Worm (Caenorhabditis elegans): Measurements from ENCODE around the gene ZC239.15.

DNA sequence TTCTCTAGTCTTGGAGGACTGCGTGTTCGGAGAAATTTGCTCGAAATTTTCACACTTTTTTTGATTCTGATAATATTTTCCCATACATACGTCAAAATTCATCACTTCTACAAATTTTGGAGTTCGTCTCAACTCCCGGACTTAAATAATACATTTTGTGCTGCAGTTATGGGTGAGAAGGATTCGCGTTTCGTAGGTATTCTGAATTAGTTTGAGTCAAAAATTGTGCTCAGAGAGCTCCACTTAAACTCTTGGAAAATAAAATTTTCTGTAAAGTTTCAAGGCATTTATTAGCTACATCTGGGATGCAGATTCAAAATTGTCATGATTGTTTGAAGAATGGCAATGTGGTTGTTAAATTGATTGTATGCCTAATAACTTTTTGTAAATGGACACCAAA is 10.6 kb downstream of the ZC239.15 start, which contains the start of gene ZC239.4:
- TF ChIP-seq gei-8 (GFP tag; optimal IDR thresholded peaks at IDR 0.05) (no peak), ztf-11 (tag; optimal IDR thresholded peaks at IDR 0.05) (no peak), zag-1 (tag; optimal IDR thresholded peaks at IDR 0.05) (no peak), set-16 (GFP tag; IDR thresholded peaks at IDR 0.05) (no peak), pha-4 (GFP tag; IDR thresholded peaks at IDR 0.05) (no peak), pha-4 (tag; optimal IDR thresholded peaks at IDR 0.05) (no peak), php-3 (GFP tag; IDR thresholded peaks at IDR 0.05) (no peak)

Measured in whole organism, L4 larva.